Worm (Caenorhabditis elegans): ENCODE results near the gene C39B10.1.

DNA sequence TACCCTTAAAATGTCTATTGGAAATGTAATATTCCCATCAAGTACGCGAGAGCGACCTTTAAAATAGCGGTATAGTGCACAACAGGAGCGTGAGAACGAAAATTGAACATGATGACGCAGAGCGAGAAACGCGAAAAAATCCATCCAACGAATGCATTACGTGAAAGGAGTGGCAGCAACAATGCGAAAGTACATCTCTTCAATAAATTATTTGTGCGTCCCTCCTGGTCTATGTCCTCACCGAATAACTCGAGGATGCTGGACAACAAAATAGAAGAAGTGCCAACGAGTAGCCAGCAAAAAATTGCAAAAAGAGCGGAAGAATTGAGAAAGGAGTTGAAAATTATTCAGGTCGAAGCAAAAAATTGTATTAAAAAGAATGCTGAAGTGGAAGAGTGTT, 29.6 kb downstream of the C39B10.1 start:
- TF ChIP-seq rcor-1 (GFP tag; IDR thresholded peaks at IDR 0.05) (no peak), ets-4 (GFP tag; optimal IDR thresholded peaks at IDR 0.05) (no peak), pha-4 (tag; optimal IDR thresholded peaks at IDR 0.05) (no peak), athp-1 (tag; optimal IDR thresholded peaks at IDR 0.05) (no peak), ekl-4 (GFP tag; IDR thresholded peaks at IDR 0.05) (no peak), F10E7.11 (tag; optimal IDR thresholded peaks at IDR 0.05) (no peak), efl-1 (GFP tag; optimal IDR thresholded peaks at IDR 0.05) (no peak), F57A8.1 (GFP tag; optimal IDR thresholded peaks at IDR 0.05) (no peak)

All from whole organism, young adult.